Worm (Caenorhabditis elegans): ENCODE data around the gene chat-1.

The chat-1 gene

ce11 chrIV:4423026-4423425 is 24.1 kb upstream of the chat-1 start:
- TF ChIP-seq ztf-26 (tag; optimal IDR thresholded peaks at IDR 0.05), result no peak
- no peak for TF ChIP-seq aptf-2 (GFP tag; conservative IDR thresholded peaks at IDR 0.05)
- TF ChIP-seq nhr-120 (GFP tag; IDR thresholded peaks at IDR 0.05), result no peak
- no peak for TF ChIP-seq F37B4.10 (GFP tag; IDR thresholded peaks at IDR 0.05)
- no peak for TF ChIP-seq nhr-80 (tag; optimal IDR thresholded peaks at IDR 0.05)
- no peak for TF ChIP-seq B0035.1 (tag; optimal IDR thresholded peaks at IDR 0.05)
- no peak for TF ChIP-seq sptf-2 (GFP tag; optimal IDR thresholded peaks at IDR 0.05)
- no peak for TF ChIP-seq attf-5 (GFP tag; optimal IDR thresholded peaks at IDR 0.05)
- TF ChIP-seq lin-54 (GFP tag; optimal IDR thresholded peaks at IDR 0.05), result no peak
- no peak for TF ChIP-seq nfya-1 (tag; optimal IDR thresholded peaks at IDR 0.05; ENCODE audit: borderline replicate concordance, insufficient read depth)
- TF ChIP-seq nhr-179 (tag; optimal IDR thresholded peaks at IDR 0.05), result no peak

- no peak for TF ChIP-seq atf-7 (tag; optimal IDR thresholded peaks at IDR 0.05)
- peak; percentile 48; the same call in 1 of the 2 replicates for TF ChIP-seq nfyb-1 (GFP tag; IDR thresholded peaks at IDR 0.05)
Measured at ce11 chrIV:4423885-4424284, 23.2 kb upstream of the chat-1 start.

DNA sequence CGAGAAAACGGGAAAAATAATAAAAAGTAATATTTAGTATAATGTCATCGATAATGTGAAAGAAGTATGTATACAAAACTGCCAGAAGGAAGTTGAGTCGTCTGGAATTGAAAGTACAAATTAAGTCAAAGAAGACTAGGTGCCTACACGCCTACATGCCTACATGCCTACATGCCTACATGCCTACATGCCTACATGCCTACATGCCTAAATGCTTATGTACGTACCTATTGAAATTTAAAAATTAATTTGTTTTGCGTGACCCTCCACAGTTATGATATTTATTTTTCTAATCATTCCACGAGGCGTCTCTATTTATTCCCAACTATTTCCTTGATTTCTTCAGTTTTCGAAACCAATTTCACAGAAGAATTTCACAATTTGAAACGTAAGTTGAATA is 17.2 kb upstream of the chat-1 start, which contains the start of the genes str-185 and R08C7.5:
Gene str-185, minus strand, starts transcription at position 101 of the 400 bp plus-strand sequence.
Gene R08C7.5, plus strand, starts transcription at position 329 of the 400 bp plus-strand sequence.
- TF ChIP-seq dpff-1 (tag; optimal IDR thresholded peaks at IDR 0.05) (no peak), tbp1 (GFP tag; optimal IDR thresholded peaks at IDR 0.05) (no peak), lir-1 (GFP tag; conservative IDR thresholded peaks at IDR 0.05) (no peak), ccch-3 (GFP tag; optimal IDR thresholded peaks at IDR 0.05) (no peak), ztf-25 (GFP tag; IDR thresholded peaks at IDR 0.05) (no peak), repo-1 (tag; optimal IDR thresholded peaks at IDR 0.05) (no peak), K11D2.4 (GFP tag; IDR thresholded peaks at IDR 0.05) (no peak), attf-3 (GFP tag; conservative IDR thresholded peaks at IDR 0.05) (no peak)

ce11 chrIV:4434441-4435084 is 12.6 kb upstream of the chat-1 start, which contains the start of the genes R08C7.8 and R08C7.4:
R08C7.8 (minus strand) TSS chrIV:4434541.
R08C7.4 (plus strand) TSS chrIV:4435034.
- TF ChIP-seq aptf-2 (GFP tag; conservative IDR thresholded peaks at IDR 0.05) (no peak), ztf-3 (GFP tag; optimal IDR thresholded peaks at IDR 0.05) (no peak), snpc-1.1 (tag; optimal IDR thresholded peaks at IDR 0.05; ENCODE audit: insufficient read depth) (no peak), somi-1 (GFP tag; optimal IDR thresholded peaks at IDR 0.05) (no peak), madf-3 (GFP tag; IDR thresholded peaks at IDR 0.05) (no peak), C17E4.6 (GFP tag; IDR thresholded peaks at IDR 0.05) (no peak), tbx-9 (tag; optimal IDR thresholded peaks at IDR 0.05; ENCODE audit: borderline replicate concordance) (no peak), mes-4 (tag; optimal IDR thresholded peaks at IDR 0.05) (no peak), athp-1 (tag; optimal IDR thresholded peaks at IDR 0.05) (no peak), mxl-1 (tag; optimal IDR thresholded peaks at IDR 0.05) (no peak)

DNA sequence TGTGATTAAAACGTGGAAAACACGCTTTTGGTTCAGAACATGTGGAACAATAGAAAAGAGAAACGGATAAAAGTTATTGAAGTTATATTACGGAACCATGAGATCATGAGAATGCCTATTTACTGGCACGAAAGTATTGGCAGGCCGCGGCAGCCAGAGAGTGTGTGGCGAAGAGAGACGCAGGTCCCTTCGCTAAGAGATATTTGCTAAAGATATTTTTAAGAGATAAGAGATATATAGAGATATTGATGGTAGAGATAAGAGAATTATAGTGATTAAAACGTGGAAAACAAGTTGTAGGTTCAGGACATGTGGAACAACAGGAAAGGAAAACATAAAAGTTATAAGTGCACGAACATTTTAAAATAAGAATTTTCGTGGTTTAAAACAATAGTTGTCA is 9.3 kb upstream of the chat-1 start:
- TF ChIP-seq F49E8.2 (tag; optimal IDR thresholded peaks at IDR 0.05; ENCODE audit: insufficient read depth), result no peak
- TF ChIP-seq K11D2.4 (GFP tag; IDR thresholded peaks at IDR 0.05), result no peak
- TF ChIP-seq zim-3 (tag; optimal IDR thresholded peaks at IDR 0.05), result no peak
- TF ChIP-seq nfyb-1 (GFP tag; IDR thresholded peaks at IDR 0.05), result no peak
- no peak for TF ChIP-seq nhr-179 (tag; optimal IDR thresholded peaks at IDR 0.05)
- TF ChIP-seq snpc-1.3 (tag; optimal IDR thresholded peaks at IDR 0.05; ENCODE audit: insufficient read depth), result no peak
- TF ChIP-seq nhr-90 (tag; optimal IDR thresholded peaks at IDR 0.05), result no peak
- no peak for TF ChIP-seq ztf-22 (GFP tag; optimal IDR thresholded peaks at IDR 0.05)
- no peak for TF ChIP-seq pha-4 (tag; optimal IDR thresholded peaks at IDR 0.05)
- no peak for TF ChIP-seq snpc-3.4 (tag; optimal IDR thresholded peaks at IDR 0.05)

Measured in whole organism, young adult.